Fruit fly (Drosophila melanogaster) whole organism, embryonic: ENCODE data around the gene Nse1.

ENCODE experiments used
- Abd-B ChIP-seq: fragments of 200-800 bp; sonication (Bioruptor generic); optimal IDR thresholded peaks from 2 replicates; lab custom pipeline; 2018; ENCODE audit warnings: missing biosample characterization, mild to moderate bottlenecking, missing genetic modification characterization, moderate library complexity
- Antp ChIP-seq: fragments of 200-800 bp; sonication (Bioruptor generic); optimal IDR thresholded peaks from 3 replicates; lab custom pipeline; 2016; ENCODE audit warnings: missing biosample characterization, missing genetic modification characterization
- Bgb ChIP-seq: fragments of 200-800 bp; sonication (Bioruptor generic); IDR thresholded peaks from 2 replicates; pipeline ENCODE4 v1.3.6; 2022; ENCODE audit warnings: missing biosample characterization, missing genetic modification characterization; ENCODE audit not compliant: partially characterized antibody
- CG10321 ChIP-seq: fragments of 200-800 bp; sonication (Bioruptor generic); IDR thresholded peaks from 2 replicates; pipeline ENCODE4 v1.3.6; 2022; ENCODE audit warnings: missing biosample characterization, missing genetic modification characterization
- CG10959 ChIP-seq: fragments of 200-800 bp; sonication (Bioruptor generic); IDR thresholded peaks from 2 replicates; pipeline ENCODE4 v1.3.6; 2022; ENCODE audit warnings: missing biosample characterization, missing genetic modification characterization
- CG12391 ChIP-seq: fragments of 200-800 bp; sonication (Bioruptor generic); optimal IDR thresholded peaks from 3 replicates; lab custom pipeline; 2018; ENCODE audit warnings: missing biosample characterization, mild to moderate bottlenecking, missing genetic modification characterization, moderate library complexity
- CG13296 ChIP-seq: fragments of 200-800 bp; sonication (Bioruptor generic); optimal IDR thresholded peaks from 3 replicates; lab custom pipeline; 2018; ENCODE audit warnings: missing biosample characterization, mild to moderate bottlenecking, missing genetic modification characterization
- CG14965 ChIP-seq: fragments of 200-800 bp; sonication (Bioruptor generic); optimal IDR thresholded peaks from 2 replicates; lab custom pipeline; 2016; ENCODE audit warnings: missing biosample characterization, missing genetic modification characterization, borderline replicate concordance
- CG17186 ChIP-seq: fragments of 200-800 bp; sonication (Bioruptor generic); optimal IDR thresholded peaks from 3 replicates; lab custom pipeline; 2017; ENCODE audit warnings: missing biosample characterization, missing genetic modification reagents, missing genetic modification characterization
- CG17612 ChIP-seq: fragments of 200-800 bp; sonication (Bioruptor generic); IDR thresholded peaks from 2 replicates; pipeline ENCODE4 v1.3.6; 2022; ENCODE audit warnings: missing biosample characterization, missing genetic modification characterization
- CG17802 ChIP-seq: fragments of 200-800 bp; sonication (Bioruptor generic); optimal IDR thresholded peaks from 2 replicates; lab custom pipeline; 2018; ENCODE audit warnings: missing biosample characterization, mild to moderate bottlenecking, missing genetic modification characterization, moderate library complexity
- CG18476 ChIP-seq: fragments of 200-800 bp; sonication (Bioruptor generic); optimal IDR thresholded peaks from 2 replicates; lab custom pipeline; 2016; ENCODE audit warnings: missing biosample characterization, mild to moderate bottlenecking, missing genetic modification characterization
- CG2116 ChIP-seq: fragments of 200-800 bp; sonication (Bioruptor generic); optimal IDR thresholded peaks from 3 replicates; lab custom pipeline; 2018; ENCODE audit warnings: missing biosample characterization, mild to moderate bottlenecking, missing genetic modification characterization
- CG2129 ChIP-seq: fragments of 200-800 bp; sonication (Bioruptor generic); IDR thresholded peaks from 2 replicates; pipeline ENCODE4 v1.3.6; 2022; ENCODE audit warnings: missing biosample characterization, missing genetic modification characterization; ENCODE audit not compliant: partially characterized antibody
- CG2875 ChIP-seq: fragments of 200-800 bp; sonication (Bioruptor generic); optimal IDR thresholded peaks from 2 replicates; lab custom pipeline; 2017; ENCODE audit warnings: missing biosample characterization, mild to moderate bottlenecking, missing genetic modification characterization, missing genetic modification reagents
- CG30431 ChIP-seq: fragments of 200-800 bp; sonication (Bioruptor generic); optimal IDR thresholded peaks from 2 replicates; lab custom pipeline; 2017; ENCODE audit warnings: missing biosample characterization, missing genetic modification characterization
- CG31441 ChIP-seq: fragments of 200-800 bp; sonication (Bioruptor generic); IDR thresholded peaks from 2 replicates; pipeline ENCODE4 v1.3.6; 2022; ENCODE audit warnings: missing biosample characterization, missing genetic modification characterization
- CG4360 ChIP-seq: fragments of 200-800 bp; sonication (Bioruptor generic); IDR thresholded peaks from 2 replicates; pipeline ENCODE4 v1.3.6; 2022; ENCODE audit warnings: missing biosample characterization, missing genetic modification characterization
- CG4730 ChIP-seq: fragments of 200-800 bp; sonication (Bioruptor generic); IDR thresholded peaks from 2 replicates; pipeline ENCODE4 v1.3.6; 2022; ENCODE audit warnings: missing biosample characterization, missing genetic modification characterization
- CG8281 ChIP-seq: fragments of 200-800 bp; sonication (Bioruptor generic); optimal IDR thresholded peaks from 2 replicates; lab custom pipeline; 2018; ENCODE audit warnings: missing biosample characterization, mild to moderate bottlenecking, missing genetic modification characterization, moderate library complexity
- CG8924 ChIP-seq: fragments of 200-800 bp; optimal IDR thresholded peaks from 3 replicates; lab custom pipeline; 2019; ENCODE audit warnings: missing biosample characterization, mild to moderate bottlenecking, missing genetic modification characterization, moderate library complexity
- CG9437 ChIP-seq: fragments of 200-800 bp; sonication (Bioruptor generic); optimal IDR thresholded peaks from 2 replicates; lab custom pipeline; 2018; ENCODE audit warnings: missing biosample characterization, mild to moderate bottlenecking, missing genetic modification characterization
- Fer3 ChIP-seq: fragments of 200-800 bp; sonication (Bioruptor generic); optimal IDR thresholded peaks from 2 replicates; lab custom pipeline; 2018; ENCODE audit warnings: missing biosample characterization, mild to moderate bottlenecking, missing genetic modification characterization, moderate library complexity
- Jarid2 ChIP-seq: fragments of 200-800 bp; sonication (Bioruptor generic); optimal IDR thresholded peaks from 3 replicates; lab custom pipeline; 2017; ENCODE audit warnings: mild to moderate bottlenecking, missing biosample characterization, missing genetic modification reagents, missing genetic modification characterization
- Myb ChIP-seq: fragments of 200-800 bp; sonication (Bioruptor generic); optimal IDR thresholded peaks from 2 replicates; lab custom pipeline; 2016; ENCODE audit warnings: missing biosample characterization, missing genetic modification characterization
- NC2α ChIP-seq: fragments of 200-800 bp; sonication (Bioruptor generic); optimal IDR thresholded peaks from 2 replicates; lab custom pipeline; 2016; ENCODE audit warnings: missing biosample characterization, missing genetic modification characterization
- Optix ChIP-seq: fragments of 200-800 bp; sonication (Bioruptor generic); IDR thresholded peaks from 3 replicates; pipeline ENCODE4 v1.3.6; 2022; ENCODE audit warnings: missing biosample characterization, missing genetic modification characterization
- Ravus ChIP-seq: fragments of 200-800 bp; sonication (Bioruptor generic); IDR thresholded peaks from 2 replicates; pipeline ENCODE4 v1.3.6; 2022; ENCODE audit warnings: missing biosample characterization, missing genetic modification characterization
- Sin3A ChIP-seq: fragments of >200 bp; optimal IDR thresholded peaks from 2 replicates; lab custom pipeline; 2018
- Ssrp ChIP-seq: fragments of 200-800 bp; sonication (Bioruptor generic); optimal IDR thresholded peaks from 2 replicates; lab custom pipeline; 2018; ENCODE audit warnings: missing biosample characterization, mild to moderate bottlenecking, missing genetic modification characterization, moderate library complexity
- Stat92E ChIP-seq, 3 experiments: fragments of >200 bp in 2 of 3; fragments of 200-800 bp in 1 of 3; sonication (Bioruptor generic) in 1 of 3; optimal IDR thresholded peaks; 2 replicates each; lab custom pipeline; 2017 to 2019; ENCODE audit warnings: missing biosample characterization in 3 of 3, missing genetic modification characterization in 3 of 3, mild to moderate bottlenecking in 1 of 3, moderate library complexity in 1 of 3
- ase ChIP-seq: fragments of 200-800 bp; sonication (Bioruptor generic); IDR thresholded peaks from 3 replicates; pipeline ENCODE4 v1.3.6; 2022; ENCODE audit warnings: missing biosample characterization, missing genetic modification characterization
- btn ChIP-seq: fragments of 200-800 bp; sonication (Bioruptor generic); optimal IDR thresholded peaks from 2 replicates; lab custom pipeline; 2016; ENCODE audit warnings: missing biosample characterization, missing genetic modification characterization
- cad ChIP-seq: fragments of >200 bp; optimal IDR thresholded peaks from 2 replicates; lab custom pipeline; 2017; ENCODE audit warnings: missing biosample characterization, missing genetic modification characterization
- cas ChIP-seq: fragments of 200-800 bp; sonication (Bioruptor generic); IDR thresholded peaks from 2 replicates; pipeline ENCODE4 v1.3.6; 2022; ENCODE audit warnings: missing biosample characterization, missing genetic modification characterization
- ci ChIP-seq: fragments of 200-800 bp; sonication (Bioruptor generic); IDR thresholded peaks from 3 replicates; pipeline ENCODE4 v1.3.6; 2022; ENCODE audit warnings: missing biosample characterization, missing genetic modification characterization
- ems ChIP-seq: fragments of 200-800 bp; sonication (Bioruptor generic); optimal IDR thresholded peaks from 3 replicates; lab custom pipeline; 2016; ENCODE audit warnings: missing biosample characterization, missing genetic modification characterization
- grn ChIP-seq: fragments of 200-800 bp; sonication (Bioruptor generic); optimal IDR thresholded peaks from 3 replicates; lab custom pipeline; 2017; ENCODE audit warnings: missing biosample characterization, missing genetic modification characterization
- kni ChIP-seq: fragments of 200-800 bp; sonication (Bioruptor generic); optimal IDR thresholded peaks from 3 replicates; lab custom pipeline; 2017; ENCODE audit warnings: mild to moderate bottlenecking, missing biosample characterization, missing genetic modification reagents, missing genetic modification characterization
- lilli ChIP-seq: fragments of 200-800 bp; sonication (Bioruptor generic); optimal IDR thresholded peaks from 3 replicates; lab custom pipeline; 2016; ENCODE audit warnings: missing biosample characterization, missing genetic modification characterization
- nau ChIP-seq: fragments of 200-800 bp; sonication (Bioruptor generic); optimal IDR thresholded peaks from 3 replicates; lab custom pipeline; 2017; ENCODE audit warnings: missing biosample characterization, mild to moderate bottlenecking, missing genetic modification characterization, missing genetic modification reagents
- pan ChIP-seq, 4 experiments: fragments of >200 bp in 3 of 4; fragments of 200-800 bp in 1 of 4; sonication (Bioruptor generic) in 1 of 4; optimal IDR thresholded peaks in 3 of 4; IDR thresholded peaks in 1 of 4; 2 replicates each; pipeline versions ENCODE4 v1.3.6 to Lab custom; 2017 to 2022; ENCODE audit warnings: missing biosample characterization in 2 of 4, missing genetic modification characterization in 2 of 4, mixed read lengths in 1 of 4
- peb ChIP-seq: fragments of 200-800 bp; sonication (Bioruptor generic); IDR thresholded peaks from 2 replicates; pipeline ENCODE4 v1.3.6; 2022; ENCODE audit warnings: missing biosample characterization, missing genetic modification characterization
- repo ChIP-seq: fragments of 200-800 bp; sonication (Bioruptor generic); optimal IDR thresholded peaks from 2 replicates; lab custom pipeline; 2016; ENCODE audit warnings: missing biosample characterization, missing genetic modification characterization
- run ChIP-seq: fragments of 200-800 bp; sonication (Bioruptor generic); optimal IDR thresholded peaks from 3 replicates; lab custom pipeline; 2018; ENCODE audit warnings: missing biosample characterization, mild to moderate bottlenecking, missing genetic modification characterization
- schlank ChIP-seq: fragments of 200-800 bp; sonication (Bioruptor generic); optimal IDR thresholded peaks from 2 replicates; lab custom pipeline; 2018; ENCODE audit warnings: missing biosample characterization, mild to moderate bottlenecking, missing genetic modification characterization
- seq ChIP-seq: fragments of 200-800 bp; sonication (Bioruptor generic); IDR thresholded peaks from 2 replicates; pipeline ENCODE4 v1.3.6; 2022; ENCODE audit warnings: missing biosample characterization, missing genetic modification characterization
- sqz ChIP-seq: fragments of 200-800 bp; sonication (Bioruptor generic); optimal IDR thresholded peaks from 3 replicates; lab custom pipeline; 2018; ENCODE audit warnings: missing biosample characterization, mild to moderate bottlenecking, missing genetic modification characterization
- tgo ChIP-seq: fragments of 200-800 bp; sonication (Bioruptor generic); IDR thresholded peaks from 3 replicates; pipeline ENCODE4 v1.3.6; 2022; ENCODE audit warnings: missing biosample characterization, missing genetic modification characterization
- tll ChIP-seq, 2 experiments: fragments of 200-800 bp in 1 of 2; fragments of >200 bp in 1 of 2; sonication (Bioruptor generic) in 1 of 2; optimal IDR thresholded peaks; 2 replicates each; lab custom pipeline; 2017 to 2019; ENCODE audit warnings: missing biosample characterization in 2 of 2, missing genetic modification characterization in 2 of 2, mild to moderate bottlenecking in 1 of 2, moderate library complexity in 1 of 2
- wek ChIP-seq: fragments of 200-800 bp; sonication (Bioruptor generic); optimal IDR thresholded peaks from 3 replicates; lab custom pipeline; 2018; ENCODE audit warnings: missing biosample characterization, mild to moderate bottlenecking, missing genetic modification characterization, moderate library complexity

Gene Nse1

DNA sequence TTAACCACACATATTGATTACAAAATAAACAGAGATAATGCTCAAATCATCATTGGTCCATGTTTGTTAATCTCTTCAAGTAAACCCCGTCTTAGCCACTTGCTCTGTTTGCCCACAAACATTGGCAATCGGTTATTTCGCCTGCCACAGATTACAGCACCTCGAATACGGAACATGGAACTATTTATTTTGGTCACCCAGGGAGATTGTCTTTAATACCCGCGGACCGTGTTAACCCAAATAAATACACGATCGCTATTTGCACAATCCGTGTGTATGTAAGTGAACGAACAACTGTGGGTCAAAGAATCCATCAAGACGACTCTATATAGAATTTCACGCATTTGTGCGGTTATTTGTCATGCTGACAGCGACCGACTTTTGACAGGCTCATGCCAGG lies 23.3 kb upstream of the Nse1 start (continued):
- TF ChIP-seq Stat92E (GFP tag; optimal IDR thresholded peaks at IDR 0.05; lab: Kevin White, UChicago) = no peak
- no peak for TF ChIP-seq ase (GFP tag; lab: Robert Waterston, UW)
- TF ChIP-seq CG4730 (GFP tag; lab: Robert Waterston, UW) = no peak
- no peak for TF ChIP-seq CG18476 (GFP tag; lab: Kevin White, UChicago)
- no peak for TF ChIP-seq cas
- no peak for TF ChIP-seq ems (GFP tag; lab: Kevin White, UChicago)
- no peak for TF ChIP-seq Myb (GFP tag; lab: Kevin White, UChicago)
- TF ChIP-seq lilli (GFP tag; lab: Kevin White, UChicago) = no peak
- TF ChIP-seq wek = peak; percentile 56
- TF ChIP-seq CG2875 (GFP tag; lab: Kevin White, UChicago) = peak; percentile 53
- peak in 1 of 2 experiments; percentile 99 for TF ChIP-seq tll (GFP tag; optimal IDR thresholded peaks at IDR 0.05; lab: Kevin White, UChicago)
- TF ChIP-seq peb (GFP tag; lab: Robert Waterston, UW) = no peak
- peak; percentile 38 for TF ChIP-seq CG14965 (GFP tag; lab: Kevin White, UChicago)
- TF ChIP-seq Fer3 (tag; lab: Kevin White, UChicago) = no peak
- TF ChIP-seq CG9437 (GFP tag; lab: Kevin White, UChicago) = no peak
- peak; percentile 62 for TF ChIP-seq NC2α (GFP tag; lab: Kevin White, UChicago)
- no peak for TF ChIP-seq repo
- no peak for TF ChIP-seq schlank (tag; lab: Kevin White, UChicago)
- TF ChIP-seq CG30431 (GFP tag; lab: Kevin White, UChicago) = peak; percentile 2
- TF ChIP-seq Ssrp (tag; lab: Kevin White, UChicago) = no peak
- TF ChIP-seq CG2116 (GFP tag; lab: Kevin White, UChicago) = peak; percentile 22
- TF ChIP-seq CG17802 (tag; lab: Kevin White, UChicago) = no peak
- TF ChIP-seq Abd-B (GFP tag; lab: Kevin White, UChicago) = no peak
- 0 out of 2 replicates have a peak, but pooled peaks have one; percentile 7 for TF ChIP-seq CG10959
- no peak for TF ChIP-seq seq (GFP tag; lab: Robert Waterston, UW)
- no peak for TF ChIP-seq CG10321
- TF ChIP-seq btn (GFP tag; lab: Kevin White, UChicago) = peak; percentile 21
- TF ChIP-seq CG31441 = peak; percentile 18; the same call in 1 of the 2 replicates
- no peak for TF ChIP-seq pan (optimal IDR thresholded peaks at IDR 0.05; lab: Kevin White, UChicago)
- no peak for TF ChIP-seq pan (GFP tag; optimal IDR thresholded peaks at IDR 0.05 in 1 of 2, IDR thresholded peaks at IDR 0.05 in 1 of 2)
- TF ChIP-seq CG8281 (tag; lab: Kevin White, UChicago) = peak; percentile 9
- no peak for TF ChIP-seq CG17186 (GFP tag; lab: Kevin White, UChicago)
- no peak for TF ChIP-seq Bgb (GFP tag; lab: Robert Waterston, UW)
- no peak for TF ChIP-seq cad (GFP tag; lab: Kevin White, UChicago)
- peak; percentile 30 for TF ChIP-seq run
- TF ChIP-seq, all 482 proteins: peak for 132

DNA sequence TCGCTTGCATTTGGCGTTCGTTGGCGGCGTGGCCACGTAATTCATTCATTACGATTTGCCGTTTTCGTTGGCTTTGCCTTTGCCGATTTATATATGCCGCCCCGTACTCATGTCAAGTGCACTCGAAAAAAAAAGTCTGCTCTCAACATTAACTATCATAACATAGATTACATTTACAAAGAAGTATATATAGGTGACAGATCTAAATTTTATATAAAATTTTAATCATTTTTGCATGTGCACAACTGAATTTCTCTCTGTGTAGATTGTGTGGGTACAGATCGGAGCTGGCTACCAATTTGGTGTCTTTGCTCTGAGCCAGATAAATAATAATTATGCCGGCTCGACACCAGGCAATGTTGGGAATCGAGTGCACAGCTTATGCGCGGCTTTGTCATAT lies 21.0 kb upstream of the Nse1 start:
- TF ChIP-seq kni (no peak), Ravus (GFP tag; lab: Robert Waterston, UW) (no peak), nau (GFP tag; lab: Kevin White, UChicago) (no peak), CG12391 (tag; lab: Kevin White, UChicago) (peak; percentile 40), Jarid2 (no peak), CG8924 (peak; percentile 50), schlank (tag; lab: Kevin White, UChicago) (no peak), CG4360 (GFP tag; lab: Robert Waterston, UW) (no peak), tgo (peak; percentile 58), Sin3A (lab: Kevin White, UChicago) (no peak), CG13296 (GFP tag; lab: Kevin White, UChicago) (no peak), CG2129 (no peak), Antp (GFP tag; lab: Kevin White, UChicago) (peak; percentile 9), ci (GFP tag; lab: Robert Waterston, UW) (peak; percentile 67), sqz (no peak), CG17612 (GFP tag; lab: Robert Waterston, UW) (no peak), CG10959 (no peak), grn (no peak), Optix (no peak)
